Fruit fly (Drosophila melanogaster) ovary, adult (tissue): Measurements from ENCODE around the gene Nrd1.
A peak's percentile ranks its signal among the peaks of the same experiment; 100 is the strongest.

Experiments used
- CG17801 ChIP-seq: fragments of 200-800 bp; optimal IDR thresholded peaks from 2 replicates; lab custom pipeline; 2019; ENCODE audit warnings: missing biosample characterization, mild to moderate bottlenecking, missing genetic modification characterization, moderate library complexity; ENCODE audit not compliant: partially characterized antibody

Gene Nrd1

dm6 chrX:11868866-11869265 is at the start of gene Nrd1, which contains the start of gene CG1847:
Nrd1 (minus strand) TSS chrX:11868893.
CG1847 (plus strand) TSS chrX:11869170.
- TF ChIP-seq CG17801 (GFP tag; lab: Kevin White, UChicago): no peak

dm6 chrX:11917056-11917633 is 48.5 kb upstream of the Nrd1 start, which contains the start of gene pot:
pot (minus strand) TSS chrX:11917260.
- TF ChIP-seq CG17801 (GFP tag; lab: Kevin White, UChicago): peak; percentile 25

dm6 chrX:11915154-11915593 is 46.5 kb upstream of the Nrd1 start:
- peak; percentile 35 for TF ChIP-seq CG17801 (GFP tag; lab: Kevin White, UChicago)

- no peak for TF ChIP-seq CG17801 (GFP tag; lab: Kevin White, UChicago)
These were observed 44.9 kb upstream of the Nrd1 start for dm6 chrX:11913581-11913980.

- peak; percentile 11 for TF ChIP-seq CG17801 (GFP tag; lab: Kevin White, UChicago)
These were observed 38.2 kb upstream of the Nrd1 start, which contains the start of gene CG43156 for dm6 chrX:11906818-11907281. CG43156 (minus strand) TSS chrX:11906868.

- peak; percentile 57 for TF ChIP-seq CG17801 (GFP tag; lab: Kevin White, UChicago)
These were observed 36.5 kb upstream of the Nrd1 start, which contains the start of gene Upf1 for dm6 chrX:11905144-11905543. Upf1 (minus strand) TSS chrX:11905371.

- TF ChIP-seq CG17801 (GFP tag; lab: Kevin White, UChicago): no peak
These were observed 26.4 kb upstream of the Nrd1 start for dm6 chrX:11895141-11895540.

dm6 chrX:11894198-11894597 is 25.5 kb upstream of the Nrd1 start:
- no peak for TF ChIP-seq CG17801 (GFP tag; lab: Kevin White, UChicago)

- TF ChIP-seq CG17801 (GFP tag; lab: Kevin White, UChicago): no peak
These were observed 24.9 kb upstream of the Nrd1 start, which contains the start of gene wisp for dm6 chrX:11893643-11894042. wisp (plus strand) TSS chrX:11893943.

- peak; percentile 42 for TF ChIP-seq CG17801 (GFP tag; lab: Kevin White, UChicago)
These were observed 23.0 kb upstream of the Nrd1 start, which contains the start of gene sicily for dm6 chrX:11891682-11892179. sicily (plus strand) TSS chrX:11891732.

- peak; percentile 33 for TF ChIP-seq CG17801 (GFP tag; lab: Kevin White, UChicago)
These were observed 19.4 kb upstream of the Nrd1 start, which contains the start of gene CG1840 for dm6 chrX:11888142-11888541. CG1840 (plus strand) TSS chrX:11888352.

- peak; percentile 71 for TF ChIP-seq CG17801 (GFP tag; lab: Kevin White, UChicago)
These were observed 18.3 kb upstream of the Nrd1 start, which contains the start of the genes CG10353 and SelG for dm6 chrX:11886976-11887375. CG10353 (minus strand) TSS chrX:11887162. SelG (plus strand) TSS chrX:11887284.

- no peak for TF ChIP-seq CG17801 (GFP tag; lab: Kevin White, UChicago)
These were observed 16.7 kb upstream of the Nrd1 start for dm6 chrX:11885356-11885755.

- no peak for TF ChIP-seq CG17801 (GFP tag; lab: Kevin White, UChicago)
These were observed 15.4 kb upstream of the Nrd1 start for dm6 chrX:11884134-11884533.

- peak; percentile 13 for TF ChIP-seq CG17801 (GFP tag; lab: Kevin White, UChicago)
These were observed 13.8 kb upstream of the Nrd1 start for dm6 chrX:11882447-11882846.

dm6 chrX:11881686-11882085 is 13.0 kb upstream of the Nrd1 start:
- no peak for TF ChIP-seq CG17801 (GFP tag; lab: Kevin White, UChicago)
